Worm (Caenorhabditis elegans) whole organism, young adult: ENCODE data around the gene nrfl-1.

Source experiments
- B0019.2 ChIP-seq: fragments of 200-800 bp; sonication (Bioruptor generic); conservative IDR thresholded peaks from 2 replicates; pipeline ENCODE4 v1.3.6; 2022; ENCODE audit warnings: missing genetic modification reagents, missing genetic modification characterization, missing compliant biosample characterization
- B0336.3 ChIP-seq: fragments of 200-800 bp; sonication (Bioruptor generic); IDR thresholded peaks from 2 replicates; pipeline ENCODE4 v1.3.6; 2022; ENCODE audit warnings: missing genetic modification characterization, missing compliant biosample characterization
- K11D2.4 ChIP-seq: fragments of 200-800 bp; sonication (Bioruptor generic); IDR thresholded peaks from 2 replicates; pipeline ENCODE4 v1.3.6; 2022; ENCODE audit warnings: missing genetic modification reagents, missing genetic modification characterization, missing compliant biosample characterization
- T26A5.8 ChIP-seq: sonication (generic microtip); optimal IDR thresholded peaks from 2 replicates; lab custom pipeline; 2016; ENCODE audit warnings: missing genetic modification characterization, missing compliant biosample characterization
- Y79H2A.3 ChIP-seq: fragments of 200-800 bp; sonication (Bioruptor generic); conservative IDR thresholded peaks from 2 replicates; pipeline ENCODE4 v1.3.6; 2022; ENCODE audit warnings: missing genetic modification reagents, missing genetic modification characterization, missing compliant biosample characterization
- akir-1 ChIP-seq: fragments of 200-800 bp; sonication (Bioruptor generic); optimal IDR thresholded peaks from 2 replicates; lab custom pipeline; 2018; ENCODE audit warnings: mild to moderate bottlenecking, missing genetic modification characterization, moderate library complexity, missing compliant biosample characterization
- ama-1 ChIP-seq, 3 experiments: fragments of 150-350 bp in 1 of 3; sonication (generic microtip) in 2 of 3; optimal IDR thresholded peaks; 2 replicates each; lab custom pipeline; 2014 to 2018; ENCODE audit warnings: missing biosample characterization in 2 of 3, missing genetic modification characterization in 2 of 3, missing genetic modification reagents in 2 of 3
- athp-1 ChIP-seq: sonication (generic microtip); optimal IDR thresholded peaks from 2 replicates; lab custom pipeline; 2017; ENCODE audit warnings: mild to moderate bottlenecking, missing genetic modification characterization, missing compliant biosample characterization
- cebp-1 ChIP-seq, 2 experiments: fragments of 200-800 bp in 1 of 2; sonication (Bioruptor generic) in 1 of 2; sonication (generic microtip) in 1 of 2; IDR thresholded peaks in 1 of 2; optimal IDR thresholded peaks in 1 of 2; 2 replicates each; pipeline versions ENCODE4 v1.3.6 to Lab custom; 2017 to 2022; ENCODE audit warnings: missing compliant biosample characterization in 2 of 2, missing genetic modification characterization in 2 of 2, mild to moderate bottlenecking in 1 of 2, missing genetic modification reagents in 1 of 2, moderate library complexity in 1 of 2
- cebp-2 ChIP-seq: fragments of 200-800 bp; sonication (Bioruptor generic); IDR thresholded peaks from 2 replicates; pipeline ENCODE4 v1.3.6; 2022; ENCODE audit warnings: missing genetic modification characterization, missing compliant biosample characterization
- ceh-40 ChIP-seq: fragments of 200-800 bp; sonication (Bioruptor generic); IDR thresholded peaks from 2 replicates; pipeline ENCODE4 v1.3.6; 2022; ENCODE audit warnings: missing genetic modification characterization, missing compliant biosample characterization
- hmg-20 ChIP-seq: fragments of 200-800 bp; sonication (Bioruptor generic); IDR thresholded peaks from 2 replicates; pipeline ENCODE4 v1.3.6; 2022; ENCODE audit warnings: missing genetic modification reagents, missing genetic modification characterization, missing compliant biosample characterization
- hrde-1 ChIP-seq: sonication (generic microtip); optimal IDR thresholded peaks from 2 replicates; lab custom pipeline; 2016; ENCODE audit warnings: missing genetic modification characterization, mild to moderate bottlenecking, missing compliant biosample characterization, moderate library complexity, missing genotype, missing genetic modification reagents, borderline replicate concordance
- lag-1 ChIP-seq: fragments of 200-800 bp; sonication (Bioruptor generic); IDR thresholded peaks from 2 replicates; pipeline ENCODE4 v1.3.6; 2022; ENCODE audit warnings: missing genetic modification reagents, missing genetic modification characterization, missing compliant biosample characterization
- let-607 ChIP-seq, 2 experiments: fragments of 200-800 bp in 1 of 2; sonication (Bioruptor generic) in 1 of 2; sonication (generic microtip) in 1 of 2; optimal IDR thresholded peaks; 2 replicates each; lab custom pipeline; 2016 to 2018; ENCODE audit warnings: mild to moderate bottlenecking in 2 of 2, missing compliant biosample characterization in 2 of 2, missing genetic modification characterization in 2 of 2, moderate library complexity in 2 of 2, missing genotype in 1 of 2
- lin-40 ChIP-seq: sonication (generic microtip); optimal IDR thresholded peaks from 2 replicates; lab custom pipeline; 2016; ENCODE audit warnings: missing genetic modification characterization, mild to moderate bottlenecking, missing compliant biosample characterization, missing genotype, missing genetic modification reagents
- lir-1 ChIP-seq: fragments of 200-800 bp; sonication (Bioruptor generic); conservative IDR thresholded peaks from 2 replicates; pipeline ENCODE4 v1.3.6; 2022; ENCODE audit warnings: missing genetic modification reagents, missing genetic modification characterization, missing compliant biosample characterization
- lsy-27 ChIP-seq: sonication (generic microtip); optimal IDR thresholded peaks from 2 replicates; lab custom pipeline; 2017; ENCODE audit warnings: missing genetic modification characterization, mild to moderate bottlenecking, missing compliant biosample characterization, antibody characterized with exemption, missing genotype, borderline replicate concordance; ENCODE audit not compliant: insufficient read depth
- madf-3 ChIP-seq: fragments of 200-800 bp; sonication (Bioruptor generic); IDR thresholded peaks from 2 replicates; pipeline ENCODE4 v1.3.6; 2022; ENCODE audit warnings: missing genetic modification reagents, missing genetic modification characterization, missing compliant biosample characterization
- nfya-1 ChIP-seq: sonication (generic microtip); optimal IDR thresholded peaks from 2 replicates; lab custom pipeline; 2017; ENCODE audit warnings: antibody characterized with exemption, missing compliant biosample characterization, missing genetic modification characterization, borderline replicate concordance; ENCODE audit not compliant: insufficient read depth
- nfyb-1 ChIP-seq: fragments of 200-800 bp; sonication (Bioruptor generic); IDR thresholded peaks from 2 replicates; pipeline ENCODE4 v1.3.6; 2022; ENCODE audit warnings: missing genetic modification reagents, missing genetic modification characterization, missing compliant biosample characterization
- nhr-179 ChIP-seq: sonication (generic microtip); optimal IDR thresholded peaks from 2 replicates; lab custom pipeline; 2016; ENCODE audit warnings: mild to moderate bottlenecking, missing genetic modification characterization, missing compliant biosample characterization
- nhr-27 ChIP-seq: fragments of 200-800 bp; sonication (Bioruptor generic); optimal IDR thresholded peaks from 2 replicates; lab custom pipeline; 2018; ENCODE audit warnings: mild to moderate bottlenecking, missing genetic modification characterization, moderate library complexity, missing compliant biosample characterization
- snpc-1.3 ChIP-seq: sonication (generic microtip); optimal IDR thresholded peaks from 2 replicates; lab custom pipeline; 2017; ENCODE audit warnings: missing genetic modification characterization, mild to moderate bottlenecking, missing compliant biosample characterization, antibody characterized with exemption, moderate library complexity, missing genotype, missing genetic modification reagents; ENCODE audit not compliant: insufficient read depth
- snpc-3.4 ChIP-seq: sonication (generic microtip); optimal IDR thresholded peaks from 2 replicates; lab custom pipeline; 2017; ENCODE audit warnings: missing genetic modification characterization, mild to moderate bottlenecking, missing compliant biosample characterization, antibody characterized with exemption, moderate library complexity, missing genotype, missing genetic modification reagents
- somi-1 ChIP-seq: fragments of 200-800 bp; sonication (Bioruptor generic); optimal IDR thresholded peaks from 2 replicates; lab custom pipeline; 2018; ENCODE audit warnings: mild to moderate bottlenecking, missing genetic modification characterization, missing compliant biosample characterization
- zim-3 ChIP-seq: sonication (generic microtip); optimal IDR thresholded peaks from 2 replicates; lab custom pipeline; 2017; ENCODE audit warnings: mild to moderate bottlenecking, missing genetic modification characterization, moderate library complexity, missing compliant biosample characterization
- ztf-18 ChIP-seq: sonication (generic microtip); optimal IDR thresholded peaks from 2 replicates; lab custom pipeline; 2016; ENCODE audit warnings: missing genotype, mild to moderate bottlenecking, missing genetic modification characterization, missing compliant biosample characterization
- ztf-22 ChIP-seq: fragments of 200-800 bp; sonication (Bioruptor generic); optimal IDR thresholded peaks from 2 replicates; lab custom pipeline; 2018; ENCODE audit warnings: mild to moderate bottlenecking, missing genetic modification characterization, moderate library complexity, missing compliant biosample characterization

nrfl-1 gene

ce11 chrIV:9082055-9082454 lies 36.8 kb upstream of the nrfl-1 start, which contains the start of gene twk-8:
Gene twk-8 (plus strand): TSS chrIV:9082355.
- TF ChIP-seq lag-1 (GFP tag; lab: Robert Waterston, UW) (no peak), B0019.2 (no peak), somi-1 (GFP tag; lab: Kevin White, UChicago) (no peak), nhr-27 (tag; lab: Kevin White, UChicago) (no peak), lsy-27 (tag; lab: Kevin White, UChicago) (no peak), ceh-40 (GFP tag; lab: Robert Waterston, UW) (no peak), nfyb-1 (GFP tag; lab: Robert Waterston, UW) (no peak), let-607 (tag; optimal IDR thresholded peaks at IDR 0.05; lab: Kevin White, UChicago) (no peak), snpc-1.3 (tag; lab: Kevin White, UChicago) (no peak), T26A5.8 (tag; lab: Kevin White, UChicago) (no peak), ztf-22 (GFP tag; lab: Kevin White, UChicago) (no peak), cebp-2 (GFP tag; lab: Robert Waterston, UW) (no peak), akir-1 (GFP tag; lab: Kevin White, UChicago) (no peak)
- TF ChIP-seq, all 124 proteins: peak for 0

- TF ChIP-seq lir-1 (GFP tag; lab: Robert Waterston, UW) (no peak), K11D2.4 (GFP tag; lab: Robert Waterston, UW) (0 out of 2 replicates have a peak, but pooled peaks have one; percentile 14)
Measured at ce11 chrIV:9088294-9088693, 30.6 kb upstream of the nrfl-1 start, which contains the start of gene msa-1. Gene msa-1 (plus strand): TSS chrIV:9088594.

ce11 chrIV:9090538-9091195 lies 28.2 kb upstream of the nrfl-1 start:
- TF ChIP-seq snpc-3.4 (tag; lab: Kevin White, UChicago) (no peak), cebp-1 (GFP tag; IDR thresholded peaks at IDR 0.05; lab: Robert Waterston, UW) (no peak), cebp-1 (tag; optimal IDR thresholded peaks at IDR 0.05; lab: Kevin White, UChicago) (no peak), zim-3 (tag; lab: Kevin White, UChicago) (no peak), lsy-27 (tag; lab: Kevin White, UChicago) (no peak), nfya-1 (tag; lab: Kevin White, UChicago) (no peak), Y79H2A.3 (GFP tag; lab: Robert Waterston, UW) (no peak), T26A5.8 (tag; lab: Kevin White, UChicago) (no peak), hmg-20 (GFP tag; lab: Robert Waterston, UW) (no peak)

- no peak for TF ChIP-seq nhr-179 (tag; lab: Kevin White, UChicago)
- TF ChIP-seq B0336.3, result no peak
- no peak for TF ChIP-seq athp-1 (tag; lab: Kevin White, UChicago)
- TF ChIP-seq ztf-18 (tag; lab: Kevin White, UChicago), result no peak
- 0 out of 2 replicates have a peak, but pooled peaks have one; percentile 17 for TF ChIP-seq madf-3 (GFP tag; lab: Robert Waterston, UW)
- no peak for TF ChIP-seq hrde-1 (tag; lab: Kevin White, UChicago)
- TF ChIP-seq lin-40, result peak; percentile 2
- TF ChIP-seq ama-1 (optimal IDR thresholded peaks at IDR 0.05; lab: Kevin White, UChicago), result no peak
- no peak for TF ChIP-seq ama-1 (GFP tag; optimal IDR thresholded peaks at IDR 0.05; lab: Kevin White, UChicago)
Measured at ce11 chrIV:9092011-9092410, 26.9 kb upstream of the nrfl-1 start.
